Worm (Caenorhabditis elegans) whole organism, midembryonic: ENCODE data around the gene cutl-3.

Experiments
- T22C8.4 ChIP-seq: fragments of 200-800 bp; sonication (Bioruptor generic); IDR thresholded peaks from 2 replicates; pipeline ENCODE4 v1.3.6; 2022; ENCODE audit warnings: missing genetic modification characterization, missing compliant biosample characterization
- cog-1 ChIP-seq: sonication (generic microtip); optimal IDR thresholded peaks from 2 replicates; lab custom pipeline; 2016; ENCODE audit warnings: missing genetic modification characterization, missing compliant biosample characterization
- flt-1 ChIP-seq: fragments of 200-800 bp; sonication (Bioruptor generic); IDR thresholded peaks from 2 replicates; pipeline ENCODE4 v1.3.6; 2022; ENCODE audit warnings: missing genetic modification characterization, missing compliant biosample characterization
- klf-2 ChIP-seq: fragments of 200-800 bp; sonication (Bioruptor generic); conservative IDR thresholded peaks from 2 replicates; pipeline ENCODE4 v1.3.6; 2022; ENCODE audit warnings: missing genetic modification reagents, missing genetic modification characterization, missing compliant biosample characterization
- ref-1 ChIP-seq: fragments of 200-800 bp; sonication (Bioruptor generic); conservative IDR thresholded peaks from 2 replicates; pipeline ENCODE4 v1.3.6; 2022; ENCODE audit warnings: missing genetic modification reagents, missing genetic modification characterization, missing compliant biosample characterization
- tab-1 ChIP-seq: fragments of 200-800 bp; sonication (Bioruptor generic); IDR thresholded peaks from 2 replicates; pipeline ENCODE4 v1.3.6; 2022; ENCODE audit warnings: missing genetic modification characterization, missing compliant biosample characterization
- ztf-23 ChIP-seq: fragments of 200-800 bp; sonication (Bioruptor generic); IDR thresholded peaks from 2 replicates; pipeline ENCODE4 v1.3.6; 2022; ENCODE audit warnings: missing genetic modification reagents, missing genetic modification characterization, missing compliant biosample characterization

DNA sequence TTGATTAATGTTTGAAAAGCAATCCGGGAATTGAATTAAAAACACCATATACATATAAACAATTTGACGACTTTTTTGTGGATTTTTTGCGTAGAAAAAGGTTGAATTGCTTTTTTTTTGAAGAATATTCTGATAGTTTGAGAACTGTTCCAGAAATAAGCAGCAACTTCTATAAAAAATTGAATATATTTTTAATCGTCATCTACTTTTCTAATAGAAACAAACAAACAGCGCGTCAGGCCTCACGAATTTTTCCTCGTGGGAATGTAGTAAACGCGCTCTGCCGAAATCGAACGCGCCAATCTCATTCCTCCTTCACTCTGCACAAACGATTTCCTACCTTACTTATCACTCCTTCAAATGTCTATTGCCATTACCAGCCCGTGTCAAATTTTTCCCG, 34.7 kb downstream of the cutl-3 start, which contains the start of gene rgs-11:
- TF ChIP-seq T22C8.4 (GFP tag; lab: Robert Waterston, UW) (no peak), flt-1 (GFP tag; lab: Robert Waterston, UW) (no peak), cog-1 (tag; lab: Kevin White, UChicago) (no peak), klf-2 (no peak), ref-1 (no peak), ztf-23 (GFP tag; lab: Robert Waterston, UW) (no peak), tab-1 (GFP tag; lab: Robert Waterston, UW) (no peak)
